Fruit fly (Drosophila melanogaster) whole organism, embryonic: Measurements from ENCODE around the gene Mst98Cb.

Experiments used
- Ada2b ChIP-seq: fragments of 200-800 bp; sonication (Bioruptor generic); IDR thresholded peaks from 2 replicates; pipeline ENCODE4 v1.3.6; 2022; ENCODE audit warnings: missing biosample characterization, missing genetic modification characterization
- Adf1 ChIP-seq: fragments of 200-800 bp; sonication (Bioruptor generic); IDR thresholded peaks from 2 replicates; pipeline ENCODE4 v1.3.6; 2022; ENCODE audit warnings: missing biosample characterization, missing genetic modification characterization
- CG10267 ChIP-seq: fragments of 200-800 bp; sonication (Bioruptor generic); optimal IDR thresholded peaks from 2 replicates; lab custom pipeline; 2018; ENCODE audit warnings: missing biosample characterization, mild to moderate bottlenecking, missing genetic modification characterization, moderate library complexity
- CG11504 ChIP-seq: fragments of 200-800 bp; sonication (Bioruptor generic); optimal IDR thresholded peaks from 3 replicates; lab custom pipeline; 2019; ENCODE audit warnings: missing biosample characterization, mild to moderate bottlenecking, missing genetic modification characterization, moderate library complexity
- CG11696 ChIP-seq: fragments of 200-800 bp; sonication (Bioruptor generic); IDR thresholded peaks from 2 replicates; pipeline ENCODE4 v1.3.6; 2022; ENCODE audit warnings: missing biosample characterization, missing genetic modification characterization
- CG12299 ChIP-seq: fragments of 200-800 bp; sonication (Bioruptor generic); optimal IDR thresholded peaks from 2 replicates; lab custom pipeline; 2018; ENCODE audit warnings: missing biosample characterization, mild to moderate bottlenecking, missing genetic modification characterization
- CG15269 ChIP-seq: fragments of 200-800 bp; sonication (Bioruptor generic); optimal IDR thresholded peaks from 2 replicates; lab custom pipeline; 2018; ENCODE audit warnings: missing biosample characterization, mild to moderate bottlenecking, missing genetic modification characterization, moderate library complexity
- CG1602 ChIP-seq: fragments of 200-800 bp; sonication (Bioruptor generic); optimal IDR thresholded peaks from 3 replicates; lab custom pipeline; 2016; ENCODE audit warnings: missing biosample characterization, missing genetic modification characterization
- CG17186 ChIP-seq: fragments of 200-800 bp; sonication (Bioruptor generic); optimal IDR thresholded peaks from 3 replicates; lab custom pipeline; 2017; ENCODE audit warnings: missing biosample characterization, missing genetic modification reagents, missing genetic modification characterization
- CG17612 ChIP-seq: fragments of 200-800 bp; sonication (Bioruptor generic); IDR thresholded peaks from 2 replicates; pipeline ENCODE4 v1.3.6; 2022; ENCODE audit warnings: missing biosample characterization, missing genetic modification characterization
- CG2116 ChIP-seq: fragments of 200-800 bp; sonication (Bioruptor generic); optimal IDR thresholded peaks from 3 replicates; lab custom pipeline; 2018; ENCODE audit warnings: missing biosample characterization, mild to moderate bottlenecking, missing genetic modification characterization
- CG32767 ChIP-seq: fragments of 200-800 bp; sonication (Bioruptor generic); IDR thresholded peaks from 2 replicates; pipeline ENCODE4 v1.3.6; 2022; ENCODE audit warnings: missing biosample characterization, missing genetic modification characterization
- CG33213 ChIP-seq: fragments of 200-800 bp; sonication (Bioruptor generic); optimal IDR thresholded peaks from 3 replicates; lab custom pipeline; 2016; ENCODE audit warnings: missing biosample characterization, missing genetic modification characterization
- CG34224 ChIP-seq: fragments of 200-800 bp; sonication (Bioruptor generic); IDR thresholded peaks from 3 replicates; pipeline ENCODE4 v1.3.6; 2022; ENCODE audit warnings: missing biosample characterization, missing genetic modification characterization; ENCODE audit not compliant: partially characterized antibody
- CG4328 ChIP-seq: fragments of 200-800 bp; sonication (Bioruptor generic); optimal IDR thresholded peaks from 3 replicates; lab custom pipeline; 2017; ENCODE audit warnings: missing biosample characterization, missing genetic modification reagents, missing genetic modification characterization
- CG4707 ChIP-seq: fragments of 200-800 bp; sonication (Bioruptor generic); optimal IDR thresholded peaks from 2 replicates; lab custom pipeline; 2018; ENCODE audit warnings: missing biosample characterization, mild to moderate bottlenecking, missing genetic modification characterization, moderate library complexity
- CG7839 ChIP-seq: fragments of 200-800 bp; sonication (Bioruptor generic); optimal IDR thresholded peaks from 3 replicates; lab custom pipeline; 2018; ENCODE audit warnings: missing biosample characterization, mild to moderate bottlenecking, missing genetic modification characterization, moderate library complexity
- CG8944 ChIP-seq: fragments of 200-800 bp; sonication (Bioruptor generic); optimal IDR thresholded peaks from 3 replicates; lab custom pipeline; 2016; ENCODE audit warnings: missing biosample characterization, missing genetic modification characterization
- CrebB ChIP-seq: fragments of 200-800 bp; sonication (Bioruptor generic); optimal IDR thresholded peaks from 3 replicates; lab custom pipeline; 2018; ENCODE audit warnings: missing biosample characterization, mild to moderate bottlenecking, missing genetic modification characterization
- Dad ChIP-seq: fragments of 200-800 bp; sonication (Bioruptor generic); optimal IDR thresholded peaks from 3 replicates; lab custom pipeline; 2016; ENCODE audit warnings: missing biosample characterization, missing genetic modification characterization
- E2f1 ChIP-seq: fragments of 200-800 bp; sonication (Bioruptor generic); IDR thresholded peaks from 2 replicates; pipeline ENCODE4 v1.3.6; 2022; ENCODE audit warnings: missing biosample characterization, missing genetic modification characterization
- E2f2 ChIP-seq: fragments of 200-800 bp; sonication (Bioruptor generic); IDR thresholded peaks from 2 replicates; pipeline ENCODE4 v1.3.6; 2022; ENCODE audit warnings: missing biosample characterization, missing genetic modification characterization
- Ets97D ChIP-seq: fragments of 200-800 bp; sonication (Bioruptor generic); optimal IDR thresholded peaks from 3 replicates; lab custom pipeline; 2016; ENCODE audit warnings: missing biosample characterization, missing genetic modification characterization
- Fer2 ChIP-seq: fragments of 200-800 bp; sonication (Bioruptor generic); optimal IDR thresholded peaks from 2 replicates; lab custom pipeline; 2018; ENCODE audit warnings: missing biosample characterization, mild to moderate bottlenecking, missing genetic modification characterization, moderate library complexity
- H2.0 ChIP-seq: fragments of 200-800 bp; sonication (Bioruptor generic); IDR thresholded peaks from 2 replicates; pipeline ENCODE4 v1.3.6; 2022; ENCODE audit warnings: missing biosample characterization, missing genetic modification characterization
- Hand ChIP-seq: fragments of 200-800 bp; sonication (Bioruptor generic); optimal IDR thresholded peaks from 2 replicates; lab custom pipeline; 2017; ENCODE audit warnings: mild to moderate bottlenecking, missing biosample characterization, missing genetic modification reagents, missing genetic modification characterization
- Lim3 ChIP-seq: fragments of 200-800 bp; sonication (Bioruptor generic); IDR thresholded peaks from 2 replicates; pipeline ENCODE4 v1.3.6; 2022; ENCODE audit warnings: missing biosample characterization, missing genetic modification characterization
- MESR4 ChIP-seq: fragments of 200-800 bp; sonication (Bioruptor generic); optimal IDR thresholded peaks from 2 replicates; lab custom pipeline; 2018; ENCODE audit warnings: missing biosample characterization, mild to moderate bottlenecking, missing genetic modification characterization, moderate library complexity
- NK7.1 ChIP-seq: fragments of 200-800 bp; sonication (Bioruptor generic); optimal IDR thresholded peaks from 3 replicates; lab custom pipeline; 2016; ENCODE audit warnings: missing biosample characterization, missing genetic modification characterization
- Nf-YA ChIP-seq: fragments of 200-800 bp; sonication (Bioruptor generic); IDR thresholded peaks from 2 replicates; pipeline ENCODE4 v1.3.6; 2022; ENCODE audit warnings: missing biosample characterization, missing genetic modification characterization
- Ptx1 ChIP-seq: fragments of 200-800 bp; sonication (Bioruptor generic); IDR thresholded peaks from 2 replicates; pipeline ENCODE4 v1.3.6; 2022; ENCODE audit warnings: missing biosample characterization, missing genetic modification characterization
- Trl ChIP-seq, 3 experiments: fragments of >200 bp in 2 of 3; fragments of 200-800 bp in 1 of 3; sonication (Bioruptor generic) in 1 of 3; optimal IDR thresholded peaks; 2 replicates in 1 of 3; 3 replicates in 2 of 3; lab custom pipeline; 2016 to 2017; ENCODE audit warnings: missing biosample characterization in 1 of 3, missing genetic modification characterization in 1 of 3
- Usf ChIP-seq: fragments of 200-800 bp; sonication (Bioruptor generic); optimal IDR thresholded peaks from 2 replicates; lab custom pipeline; 2017; ENCODE audit warnings: missing genotype, missing biosample characterization, missing genetic modification characterization
- Vsx1 ChIP-seq: fragments of 200-800 bp; sonication (Bioruptor generic); optimal IDR thresholded peaks from 2 replicates; lab custom pipeline; 2017; ENCODE audit warnings: missing biosample characterization, mild to moderate bottlenecking, missing genetic modification characterization, missing genetic modification reagents
- ato ChIP-seq: fragments of 200-800 bp; sonication (Bioruptor generic); IDR thresholded peaks from 2 replicates; pipeline ENCODE4 v1.3.6; 2022; ENCODE audit warnings: missing biosample characterization, missing genetic modification characterization; ENCODE audit not compliant: partially characterized antibody
- btn ChIP-seq: fragments of 200-800 bp; sonication (Bioruptor generic); optimal IDR thresholded peaks from 2 replicates; lab custom pipeline; 2016; ENCODE audit warnings: missing biosample characterization, missing genetic modification characterization
- cad ChIP-seq: fragments of >200 bp; optimal IDR thresholded peaks from 2 replicates; lab custom pipeline; 2017; ENCODE audit warnings: missing biosample characterization, missing genetic modification characterization
- caup ChIP-seq: fragments of 200-800 bp; sonication (Bioruptor generic); optimal IDR thresholded peaks from 3 replicates; lab custom pipeline; 2017; ENCODE audit warnings: missing biosample characterization, mild to moderate bottlenecking, missing genetic modification characterization, moderate library complexity; ENCODE audit not compliant: severe bottlenecking
- dpn ChIP-seq, 2 experiments: fragments of 200-800 bp; sonication (Bioruptor generic); optimal IDR thresholded peaks; 3 replicates each; lab custom pipeline; 2016; ENCODE audit warnings: missing biosample characterization in 2 of 2, missing genetic modification characterization in 2 of 2
- eyg ChIP-seq: fragments of 200-800 bp; sonication (Bioruptor generic); optimal IDR thresholded peaks from 3 replicates; lab custom pipeline; 2016; ENCODE audit warnings: missing biosample characterization, missing genetic modification characterization
- oc ChIP-seq: fragments of 200-800 bp; sonication (Bioruptor generic); optimal IDR thresholded peaks from 2 replicates; lab custom pipeline; 2018; ENCODE audit warnings: missing biosample characterization, mild to moderate bottlenecking, missing genetic modification characterization, moderate library complexity
- p53 ChIP-seq: fragments of 200-800 bp; sonication (Bioruptor generic); optimal IDR thresholded peaks from 2 replicates; lab custom pipeline; 2016; ENCODE audit warnings: missing biosample characterization, missing genetic modification characterization
- pnt ChIP-seq: fragments of 200-800 bp; sonication (Bioruptor generic); optimal IDR thresholded peaks from 3 replicates; lab custom pipeline; 2016; ENCODE audit warnings: missing biosample characterization, missing genetic modification characterization
- sens-2 ChIP-seq: fragments of 200-800 bp; sonication (Bioruptor generic); IDR thresholded peaks from 2 replicates; pipeline ENCODE4 v1.3.6; 2022; ENCODE audit warnings: missing biosample characterization, missing genetic modification characterization
- sima ChIP-seq: fragments of 200-800 bp; sonication (Bioruptor generic); optimal IDR thresholded peaks from 2 replicates; lab custom pipeline; 2016; ENCODE audit warnings: missing biosample characterization, missing genetic modification characterization
- slbo ChIP-seq: fragments of 200-800 bp; sonication (Bioruptor generic); IDR thresholded peaks from 2 replicates; pipeline ENCODE4 v1.3.6; 2022; ENCODE audit warnings: missing biosample characterization, missing genetic modification characterization
- so ChIP-seq: fragments of 200-800 bp; sonication (Bioruptor generic); IDR thresholded peaks from 3 replicates; pipeline ENCODE4 v1.3.6; 2022; ENCODE audit warnings: missing biosample characterization, missing genetic modification characterization
- sqz ChIP-seq: fragments of 200-800 bp; sonication (Bioruptor generic); optimal IDR thresholded peaks from 3 replicates; lab custom pipeline; 2018; ENCODE audit warnings: missing biosample characterization, mild to moderate bottlenecking, missing genetic modification characterization
- usp ChIP-seq: fragments of >200 bp; optimal IDR thresholded peaks from 2 replicates; lab custom pipeline; 2017; ENCODE audit warnings: missing biosample characterization, missing genetic modification characterization

The Mst98Cb gene

dm6 chr3R:28326150-28326965 is 33.8 kb downstream of the Mst98Cb start (continued):
- TF ChIP-seq Ets97D (GFP tag; lab: Kevin White, UChicago): peak; percentile 97
- peak; percentile 90 for TF ChIP-seq CG2116 (GFP tag; lab: Kevin White, UChicago)
- no peak for TF ChIP-seq H2.0 (GFP tag; lab: Robert Waterston, UW)
- TF ChIP-seq so: no peak
- TF ChIP-seq E2f2 (GFP tag; lab: Robert Waterston, UW): no peak
- TF ChIP-seq Trl (optimal IDR thresholded peaks at IDR 0.05; lab: Kevin White, UChicago): peak; percentile 88 to 90
- TF ChIP-seq Trl (GFP tag; optimal IDR thresholded peaks at IDR 0.05; lab: Kevin White, UChicago): peak; percentile 100
- TF ChIP-seq CG11504 (tag; lab: Kevin White, UChicago): peak; percentile 98
- TF ChIP-seq sens-2 (GFP tag; lab: Robert Waterston, UW): no peak
- TF ChIP-seq CG1602 (GFP tag; lab: Kevin White, UChicago): peak; percentile 99
- TF ChIP-seq slbo (GFP tag; lab: Robert Waterston, UW): no peak
- no peak for TF ChIP-seq CG11696 (GFP tag; lab: Robert Waterston, UW)
- TF ChIP-seq btn: peak; percentile 99
- TF ChIP-seq CG17186 (GFP tag; lab: Kevin White, UChicago): peak; percentile 95
- peak; percentile 99 for TF ChIP-seq NK7.1 (GFP tag; lab: Kevin White, UChicago)
- TF ChIP-seq Hand (GFP tag; lab: Kevin White, UChicago): peak; percentile 100
- TF ChIP-seq CG4328 (GFP tag; lab: Kevin White, UChicago): peak; percentile 98
- TF ChIP-seq pnt (GFP tag; lab: Kevin White, UChicago): peak; percentile 99
- TF ChIP-seq CG8944: peak; percentile 99
- TF ChIP-seq CG7839 (tag; lab: Kevin White, UChicago): peak; percentile 100
- peak; percentile 98 for TF ChIP-seq CG4707 (GFP tag; lab: Kevin White, UChicago)
- TF ChIP-seq Fer2: peak; percentile 98
- no peak for TF ChIP-seq E2f1 (GFP tag; lab: Robert Waterston, UW)
- TF ChIP-seq Usf (GFP tag; lab: Kevin White, UChicago): peak; percentile 98
- TF ChIP-seq Nf-YA: no peak
- TF ChIP-seq Adf1 (GFP tag; lab: Robert Waterston, UW): no peak
- TF ChIP-seq Ada2b (GFP tag; lab: Robert Waterston, UW): no peak
- TF ChIP-seq usp: no peak
- peak; percentile 99 for TF ChIP-seq eyg (GFP tag; lab: Kevin White, UChicago)
- peak; percentile 98 for TF ChIP-seq Vsx1
- peak; percentile 99 for TF ChIP-seq sima (GFP tag; lab: Kevin White, UChicago)
- TF ChIP-seq sqz (GFP tag; lab: Kevin White, UChicago): peak; percentile 100
- TF ChIP-seq oc: peak; percentile 99
- TF ChIP-seq Dad: peak; percentile 100
- TF ChIP-seq caup (GFP tag; lab: Kevin White, UChicago): peak; percentile 99
- no peak for TF ChIP-seq Lim3 (GFP tag; lab: Robert Waterston, UW)
- TF ChIP-seq ato (GFP tag; lab: Robert Waterston, UW): no peak
- TF ChIP-seq CG12299 (tag; lab: Kevin White, UChicago): peak; percentile 99
- peak; percentile 88 for TF ChIP-seq MESR4 (GFP tag; lab: Kevin White, UChicago)
- TF ChIP-seq CG17612: no peak
- TF ChIP-seq cad (GFP tag; lab: Kevin White, UChicago): peak; percentile 67
- TF ChIP-seq CrebB (tag; lab: Kevin White, UChicago): peak; percentile 99
- TF ChIP-seq CG32767 (GFP tag; lab: Robert Waterston, UW): no peak
- TF ChIP-seq CG10267 (tag; lab: Kevin White, UChicago): peak; percentile 97
- peak; percentile 99 for TF ChIP-seq CG33213
- no peak for TF ChIP-seq CG34224 (GFP tag; lab: Robert Waterston, UW)
- no peak for TF ChIP-seq Ptx1 (GFP tag; lab: Robert Waterston, UW)
- TF ChIP-seq p53: peak; percentile 99
- TF ChIP-seq CG15269 (tag; lab: Kevin White, UChicago): peak; percentile 100
- TF ChIP-seq dpn (GFP tag; optimal IDR thresholded peaks at IDR 0.05; lab: Kevin White, UChicago): peak; percentile 100
